1 fruit fly cellular context compared by ENCODE assay signal in genomic region chrX:6794826-6795225, dm6.
A peak's percentile ranks its signal among the peaks of the same experiment; 100 is the strongest.
TF ChIP-seq lines count a peak whose summit lies in the region.

No protein-coding gene starts in this region.

TF ChIP-seq in whole organism, embryonic, 481 proteins besides CTCF, POLR2A, EP300 and RAD21 (continued from another document):
- TF ChIP-seq prd (optimal IDR thresholded peaks at IDR 0.05; lab: Kevin White, UChicago), result no peak
- TF ChIP-seq prd (GFP tag; IDR thresholded peaks at IDR 0.05; lab: Robert Waterston, UW), result peak; percentile 37; the same call in 1 of the 3 replicates
- 0 out of 2 replicates have a peak, but pooled peaks have one; percentile 31 for TF ChIP-seq CG17328 (GFP tag; IDR thresholded peaks at IDR 0.05; lab: Robert Waterston, UW)
- no peak for TF ChIP-seq hkb (optimal IDR thresholded peaks at IDR 0.05; lab: Kevin White, UChicago)
- TF ChIP-seq hkb (GFP tag; IDR thresholded peaks at IDR 0.05; lab: Robert Waterston, UW), result peak; percentile 50; the same call in 1 of the 2 replicates
- TF ChIP-seq CG10366 (GFP tag; IDR thresholded peaks at IDR 0.05; lab: Robert Waterston, UW), result peak; percentile 43
- TF ChIP-seq CG9215 (GFP tag; IDR thresholded peaks at IDR 0.05; lab: Robert Waterston, UW), result peak; percentile 7; the same call in 1 of the 2 replicates
- no peak for TF ChIP-seq bcd (GFP tag; optimal IDR thresholded peaks at IDR 0.05; lab: Kevin White, UChicago)
- TF ChIP-seq lab (GFP tag; optimal IDR thresholded peaks at IDR 0.05; lab: Kevin White, UChicago), result no peak
- TF ChIP-seq CG14014 (GFP tag; IDR thresholded peaks at IDR 0.05; lab: Robert Waterston, UW), result no peak
- TF ChIP-seq Xrp1 (GFP tag; IDR thresholded peaks at IDR 0.05; lab: Robert Waterston, UW), result 0 out of 2 replicates have a peak, but pooled peaks have one; percentile 45
- TF ChIP-seq jing (GFP tag; optimal IDR thresholded peaks at IDR 0.05; lab: Kevin White, UChicago), result no peak
- 0 out of 2 replicates have a peak, but pooled peaks have one; percentile 17 for TF ChIP-seq ap (GFP tag; IDR thresholded peaks at IDR 0.05; lab: Robert Waterston, UW)
- TF ChIP-seq Drgx (GFP tag; IDR thresholded peaks at IDR 0.05; lab: Robert Waterston, UW), result 0 out of 2 replicates have a peak, but pooled peaks have one; percentile 21
- peak; percentile 42; the same call in 1 of the 2 replicates for TF ChIP-seq Atf6 (GFP tag; IDR thresholded peaks at IDR 0.05; lab: Robert Waterston, UW)
- TF ChIP-seq unpg (GFP tag; optimal IDR thresholded peaks at IDR 0.05; lab: Kevin White, UChicago), result no peak
- TF ChIP-seq br (optimal IDR thresholded peaks at IDR 0.05; lab: Kevin White, UChicago), result no peak
- TF ChIP-seq Ets65A (GFP tag; lab: Kevin White, UChicago), result peak; percentile 67
- peak; percentile 15 for TF ChIP-seq gem (tag; optimal IDR thresholded peaks at IDR 0.05; lab: Kevin White, UChicago)
- peak; percentile 23; the same call in 1 of the 2 replicates for TF ChIP-seq CG32532 (GFP tag; IDR thresholded peaks at IDR 0.05; lab: Robert Waterston, UW)
- no peak for TF ChIP-seq ken (GFP tag; IDR thresholded peaks at IDR 0.05; lab: Robert Waterston, UW)
- TF ChIP-seq danr (GFP tag; IDR thresholded peaks at IDR 0.05; lab: Robert Waterston, UW), result no peak
- no peak for TF ChIP-seq CG1529 (GFP tag; optimal IDR thresholded peaks at IDR 0.05; lab: Kevin White, UChicago)
- no peak for TF ChIP-seq CG15073 (GFP tag; optimal IDR thresholded peaks at IDR 0.05; lab: Kevin White, UChicago)
- no peak for TF ChIP-seq C15 (GFP tag; IDR thresholded peaks at IDR 0.05; lab: Robert Waterston, UW)
- TF ChIP-seq HLH3B (GFP tag; IDR thresholded peaks at IDR 0.05; lab: Robert Waterston, UW), result 0 out of 2 replicates have a peak, but pooled peaks have one; percentile 19
- TF ChIP-seq CG1647 (GFP tag; optimal IDR thresholded peaks at IDR 0.05; lab: Kevin White, UChicago), result no peak
- TF ChIP-seq CG17829 (tag; optimal IDR thresholded peaks at IDR 0.05; lab: Kevin White, UChicago), result no peak
- TF ChIP-seq CG15601 (tag; optimal IDR thresholded peaks at IDR 0.05; lab: Kevin White, UChicago), result no peak
- no peak for TF ChIP-seq CG3065 (GFP tag; optimal IDR thresholded peaks at IDR 0.05; lab: Kevin White, UChicago)
- TF ChIP-seq Sox102F (GFP tag; optimal IDR thresholded peaks at IDR 0.05; lab: Kevin White, UChicago), result peak; percentile 43
- no peak for TF ChIP-seq CG18619 (GFP tag; optimal IDR thresholded peaks at IDR 0.05; lab: Kevin White, UChicago)
